Fruit fly (Drosophila melanogaster) whole organism: Measurements from ENCODE around the gene CG1889.

Experiments used
- CG8478 ChIP-seq: fragments of >200 bp; optimal IDR thresholded peaks from 2 replicates; lab custom pipeline; 2018; ENCODE audit warnings: inconsistent platforms
- Dll ChIP-seq: fragments of >200 bp; optimal IDR thresholded peaks from 2 replicates; lab custom pipeline; 2017
- EcR ChIP-seq, 2 experiments: fragments of >200 bp; optimal IDR thresholded peaks; 2 replicates each; lab custom pipeline; 2017; ENCODE audit warnings: missing biosample characterization in 2 of 2, missing genetic modification characterization in 2 of 2, missing genetic modification reagents in 2 of 2
- pan ChIP-seq: fragments of >200 bp; optimal IDR thresholded peaks from 2 replicates; lab custom pipeline; 2017

dm6 chrX:9989154-9989787, 24.2 kb downstream of the CG1889 start, which contains the start of gene CG32694:
- TF ChIP-seq Dll = no peak
- TF ChIP-seq pan (lab: Kevin White, UChicago) = no peak
- TF ChIP-seq CG8478 (lab: Kevin White, UChicago) = no peak
- TF ChIP-seq EcR (GFP tag; optimal IDR thresholded peaks at IDR 0.05; lab: Kevin White, UChicago) = no peak
